Worm (Caenorhabditis elegans): ENCODE data around the gene C17C3.3.

DNA sequence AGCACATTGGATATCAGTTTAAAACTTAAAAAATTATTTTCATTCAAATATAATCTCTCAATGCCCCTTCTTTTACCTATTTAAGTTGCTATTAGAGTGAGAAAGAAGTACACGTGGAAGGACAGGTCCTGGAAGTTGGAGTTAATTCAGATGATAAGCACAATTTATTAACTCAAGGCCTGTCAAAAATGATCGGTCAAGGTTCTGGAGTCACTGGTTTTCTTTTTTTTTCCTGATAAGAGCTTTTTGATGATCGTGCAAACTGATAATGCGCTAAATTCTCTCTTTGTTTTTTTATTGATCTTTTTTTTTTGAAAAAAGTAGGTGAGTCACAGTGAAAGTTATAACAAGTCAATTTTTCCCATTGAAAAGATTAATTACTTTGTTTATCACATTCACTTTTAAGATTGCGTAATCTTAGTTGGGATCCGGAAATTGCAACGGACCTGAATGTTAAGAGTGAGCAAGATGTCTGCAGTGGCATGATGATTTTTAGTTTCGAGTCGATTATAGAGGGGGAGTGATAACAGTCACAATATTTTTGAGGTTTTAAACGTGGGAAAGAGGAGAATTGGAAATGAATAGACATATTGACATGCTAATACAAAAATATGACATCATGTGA lies 49.0 kb upstream of the C17C3.3 start:
- TF ChIP-seq hnd-1 (tag; optimal IDR thresholded peaks at IDR 0.05) (no peak), aly-1 (tag; optimal IDR thresholded peaks at IDR 0.05) (no peak), F13C5.2 (tag; optimal IDR thresholded peaks at IDR 0.05) (no peak), ama-1 (optimal IDR thresholded peaks at IDR 0.05) (no peak), ceh-13 (GFP tag; optimal IDR thresholded peaks at IDR 0.05) (no peak), flt-1 (GFP tag; IDR thresholded peaks at IDR 0.05) (no peak), sea-1 (GFP tag; conservative IDR thresholded peaks at IDR 0.05) (no peak), ceh-36 (tag; optimal IDR thresholded peaks at IDR 0.05) (no peak)

Measured in whole organism, early embryonic.